Worm (Caenorhabditis elegans): ENCODE measurements around the gene Y39D8A.1.

Gene Y39D8A.1

ce11 chrV:412820-413219 lies 5.7 kb upstream of the Y39D8A.1 start:
- TF ChIP-seq flh-1 (GFP tag; optimal IDR thresholded peaks at IDR 0.05), result no peak

- no peak for TF ChIP-seq bed-3 (GFP tag; optimal IDR thresholded peaks at IDR 0.05)
Observed at ce11 chrV:414630-415029, 3.9 kb upstream of the Y39D8A.1 start, which contains the start of gene dod-19. TSS of gene dod-19 (minus strand) at chrV:414759.

ce11 chrV:415072-415471 lies 3.5 kb upstream of the Y39D8A.1 start:
- TF ChIP-seq mep-1 (tag; optimal IDR thresholded peaks at IDR 0.05), result no peak
- TF ChIP-seq unc-62 (GFP tag; optimal IDR thresholded peaks at IDR 0.05), result no peak

DNA sequence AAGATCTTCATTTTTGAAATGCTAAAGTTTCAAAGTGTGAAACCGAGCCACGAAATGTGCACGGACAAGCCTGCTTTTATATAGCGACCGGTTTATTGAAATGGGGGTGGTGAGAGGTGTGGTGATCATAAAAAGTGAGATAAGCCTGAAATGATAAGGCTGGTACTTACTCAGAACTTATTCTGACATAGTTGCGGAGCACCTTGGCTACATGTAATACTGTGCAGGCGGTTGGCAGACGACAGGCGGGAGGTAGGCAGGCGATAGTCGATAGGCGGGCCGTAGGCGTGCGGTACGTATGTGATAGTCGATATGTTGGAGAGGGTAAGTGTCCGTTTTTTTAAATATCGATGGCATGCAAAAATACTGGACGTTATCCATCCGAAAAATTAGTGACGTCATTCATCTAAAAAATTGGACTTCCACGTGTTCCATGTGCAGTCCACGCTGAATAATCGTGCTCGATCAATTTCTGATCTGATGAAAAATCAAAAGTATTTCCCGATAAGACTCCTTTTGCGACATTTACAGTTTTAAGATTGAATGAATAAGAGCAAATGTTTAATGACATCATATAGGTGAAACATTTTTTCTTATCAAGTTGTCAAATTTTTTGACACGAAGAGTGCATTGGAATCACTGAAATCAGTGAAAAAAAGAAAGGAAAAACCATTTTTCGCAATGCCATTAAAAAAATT lies 727 bp upstream of the Y39D8A.1 start, which contains the start of gene irg-8:
Gene irg-8 (minus strand): TSS at position 51 of the 698 bp plus-strand sequence.
- TF ChIP-seq unc-62 (GFP tag; optimal IDR thresholded peaks at IDR 0.05) (no peak), tbx-8 (GFP tag; optimal IDR thresholded peaks at IDR 0.05) (no peak), drap-1 (GFP tag; optimal IDR thresholded peaks at IDR 0.05) (no peak), nhr-237 (tag; optimal IDR thresholded peaks at IDR 0.05) (no peak), cnd-1 (tag; optimal IDR thresholded peaks at IDR 0.05) (no peak), hlh-1 (tag; optimal IDR thresholded peaks at IDR 0.05) (no peak), bed-3 (GFP tag; optimal IDR thresholded peaks at IDR 0.05) (no peak), ceh-83 (GFP tag; optimal IDR thresholded peaks at IDR 0.05) (no peak), zip-8 (tag; optimal IDR thresholded peaks at IDR 0.05) (no peak), sptf-1 (tag; optimal IDR thresholded peaks at IDR 0.05) (no peak), nhr-28 (tag; optimal IDR thresholded peaks at IDR 0.05) (no peak), unc-39 (tag; optimal IDR thresholded peaks at IDR 0.05) (no peak), lin-32 (GFP tag; optimal IDR thresholded peaks at IDR 0.05) (no peak), snpc-4 (tag; optimal IDR thresholded peaks at IDR 0.05) (no peak), unc-120 (tag; optimal IDR thresholded peaks at IDR 0.05; ENCODE audit: poor library complexity, severe bottlenecking) (no peak), nhr-12 (tag; optimal IDR thresholded peaks at IDR 0.05) (no peak), mls-2 (tag; optimal IDR thresholded peaks at IDR 0.05) (no peak)

DNA sequence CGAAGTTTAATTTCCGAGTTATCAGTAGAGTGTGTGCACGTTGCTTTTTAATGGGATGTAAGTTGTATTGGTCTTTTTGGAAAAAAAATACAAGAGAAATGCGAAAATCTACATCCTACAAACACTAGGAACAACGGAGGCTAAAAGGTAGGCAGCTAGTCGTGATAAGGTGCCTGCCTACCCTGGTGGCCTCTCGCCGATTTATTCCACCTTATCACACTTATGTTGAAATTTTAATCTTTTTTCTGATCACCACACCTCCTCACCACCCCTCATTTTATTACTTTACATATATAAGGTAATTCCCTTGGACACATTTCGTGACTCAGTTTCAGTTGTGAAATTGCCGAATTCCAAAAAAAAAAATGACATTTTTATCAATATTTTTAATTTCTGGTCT lies 3.6 kb downstream of the Y39D8A.1 start, which contains the start of gene dod-20:
Gene dod-20 (plus strand): TSS at position 301 of the 400 bp plus-strand sequence.
- no peak for TF ChIP-seq snpc-4 (tag; optimal IDR thresholded peaks at IDR 0.05)

ce11 chrV:424140-424539 lies 5.6 kb downstream of the Y39D8A.1 start, which contains the start of gene B0554.5:
TSS of gene B0554.5 (plus strand) at chrV:424440.
- TF ChIP-seq ham-2 (GFP tag; optimal IDR thresholded peaks at IDR 0.05) (no peak), lsy-2 (tag; optimal IDR thresholded peaks at IDR 0.05) (no peak), snpc-4 (tag; optimal IDR thresholded peaks at IDR 0.05) (no peak), nhr-12 (tag; optimal IDR thresholded peaks at IDR 0.05) (no peak), unc-62 (GFP tag; optimal IDR thresholded peaks at IDR 0.05) (no peak), elt-3 (tag; optimal IDR thresholded peaks at IDR 0.05) (no peak), pha-4 (tag; optimal IDR thresholded peaks at IDR 0.05) (no peak), ztf-11 (tag; optimal IDR thresholded peaks at IDR 0.05) (no peak), ceh-43 (GFP tag; optimal IDR thresholded peaks at IDR 0.05) (no peak), tbx-8 (GFP tag; optimal IDR thresholded peaks at IDR 0.05) (no peak), hlh-1 (tag; optimal IDR thresholded peaks at IDR 0.05) (no peak), ces-1 (GFP tag; optimal IDR thresholded peaks at IDR 0.05) (no peak), sptf-1 (tag; optimal IDR thresholded peaks at IDR 0.05) (no peak), blmp-1 (tag; optimal IDR thresholded peaks at IDR 0.05) (no peak), unc-120 (tag; optimal IDR thresholded peaks at IDR 0.05; ENCODE audit: poor library complexity, severe bottlenecking) (no peak)

ce11 chrV:428844-429243 lies 10.3 kb downstream of the Y39D8A.1 start, which contains the start of gene B0554.4:
TSS of gene B0554.4 (plus strand) at chrV:429144.
- TF ChIP-seq snpc-4 (tag; optimal IDR thresholded peaks at IDR 0.05) (no peak), M03D4.4 (tag; optimal IDR thresholded peaks at IDR 0.05) (no peak), nhr-76 (tag; optimal IDR thresholded peaks at IDR 0.05) (no peak), nhr-28 (tag; optimal IDR thresholded peaks at IDR 0.05) (no peak), elt-3 (tag; optimal IDR thresholded peaks at IDR 0.05) (no peak), ceh-39 (tag; optimal IDR thresholded peaks at IDR 0.05) (no peak), nhr-237 (tag; optimal IDR thresholded peaks at IDR 0.05) (no peak), sptf-1 (tag; optimal IDR thresholded peaks at IDR 0.05) (no peak), ceh-43 (GFP tag; optimal IDR thresholded peaks at IDR 0.05) (no peak), zip-8 (tag; optimal IDR thresholded peaks at IDR 0.05) (no peak), mab-5 (tag; optimal IDR thresholded peaks at IDR 0.05) (no peak), drap-1 (GFP tag; optimal IDR thresholded peaks at IDR 0.05) (no peak), unc-120 (tag; optimal IDR thresholded peaks at IDR 0.05; ENCODE audit: poor library complexity, severe bottlenecking) (no peak), lin-32 (GFP tag; optimal IDR thresholded peaks at IDR 0.05) (no peak), mep-1 (tag; optimal IDR thresholded peaks at IDR 0.05) (no peak)
